Fruit fly (Drosophila melanogaster): ENCODE data around the gene Pvr.
A peak's percentile ranks its signal among the peaks of the same experiment; 100 is the strongest.

Gene Pvr

dm6 chr2L:8195722-8196323 is 43.9 kb downstream of the Pvr start:
- TF ChIP-seq Hr83 (GFP tag; optimal IDR thresholded peaks at IDR 0.05; ENCODE audit: poor library complexity, severe bottlenecking) (no peak), br (GFP tag; optimal IDR thresholded peaks at IDR 0.05) (peak; percentile 15)

DNA sequence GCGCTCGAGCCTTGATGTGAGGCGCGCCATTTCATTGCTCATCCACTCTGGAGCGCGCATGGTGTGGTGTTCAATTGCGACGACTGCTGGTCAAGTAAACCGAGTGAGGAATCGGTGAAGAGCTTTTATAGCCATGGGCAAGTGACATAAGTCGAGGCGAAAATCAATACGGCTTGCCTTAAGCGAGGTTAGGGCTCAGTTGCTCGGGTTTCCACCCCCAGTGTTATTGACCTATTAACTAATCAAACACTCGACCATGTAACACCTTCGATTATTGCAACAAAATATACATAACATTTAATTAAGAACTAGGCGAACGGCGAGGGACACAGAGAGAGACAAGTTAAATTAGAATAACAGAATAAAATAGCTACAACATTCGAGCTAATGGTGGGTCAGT is 49.0 kb downstream of the Pvr start, which contains the start of gene CG34134:
Gene CG34134, minus strand, starts transcription at position 101 of the 400 bp plus-strand sequence.
- no peak for TF ChIP-seq Abd-B (GFP tag; optimal IDR thresholded peaks at IDR 0.05)
- no peak for TF ChIP-seq foxo (GFP tag; optimal IDR thresholded peaks at IDR 0.05)
- TF ChIP-seq tai (GFP tag; optimal IDR thresholded peaks at IDR 0.05), result no peak
- TF ChIP-seq woc (GFP tag; optimal IDR thresholded peaks at IDR 0.05), result no peak
- no peak for TF ChIP-seq dsf (GFP tag; optimal IDR thresholded peaks at IDR 0.05; ENCODE audit: borderline replicate concordance)
- no peak for TF ChIP-seq HLH106 (tag; optimal IDR thresholded peaks at IDR 0.05)
- TF ChIP-seq pan (optimal IDR thresholded peaks at IDR 0.05), result no peak
- no peak for TF ChIP-seq Sp1 (GFP tag; optimal IDR thresholded peaks at IDR 0.05)
- TF ChIP-seq N (GFP tag; optimal IDR thresholded peaks at IDR 0.05), result no peak
- TF ChIP-seq CG9705 (GFP tag; optimal IDR thresholded peaks at IDR 0.05), result no peak
- TF ChIP-seq GATAd (GFP tag; optimal IDR thresholded peaks at IDR 0.05), result no peak
- TF ChIP-seq jim (GFP tag; optimal IDR thresholded peaks at IDR 0.05), result no peak
- TF ChIP-seq CG32264 (GFP tag; optimal IDR thresholded peaks at IDR 0.05), result no peak
- TF ChIP-seq ey (GFP tag; optimal IDR thresholded peaks at IDR 0.05), result no peak

DNA sequence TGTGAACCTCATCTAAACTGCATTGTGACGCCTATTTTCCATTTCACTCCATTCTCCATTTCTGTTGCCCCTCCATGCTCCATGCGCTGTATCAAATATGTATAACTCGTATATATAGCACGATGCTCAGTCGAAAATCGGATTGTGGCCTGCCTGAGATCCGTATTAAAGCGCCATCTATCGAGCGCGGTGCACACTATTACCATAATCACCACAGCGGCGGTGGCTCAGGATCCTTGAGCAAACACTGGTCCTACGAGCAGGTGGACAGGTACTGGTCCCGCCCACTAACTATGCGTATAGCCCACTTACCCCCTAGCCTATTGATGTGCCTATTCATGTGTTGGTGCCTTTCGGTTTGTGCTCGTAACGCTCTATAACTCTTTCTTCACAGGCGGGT is 54.7 kb downstream of the Pvr start:
- TF ChIP-seq CG32264 (GFP tag; optimal IDR thresholded peaks at IDR 0.05) (no peak), Mio (GFP tag; optimal IDR thresholded peaks at IDR 0.05) (no peak), lola (GFP tag; optimal IDR thresholded peaks at IDR 0.05) (no peak)

DNA sequence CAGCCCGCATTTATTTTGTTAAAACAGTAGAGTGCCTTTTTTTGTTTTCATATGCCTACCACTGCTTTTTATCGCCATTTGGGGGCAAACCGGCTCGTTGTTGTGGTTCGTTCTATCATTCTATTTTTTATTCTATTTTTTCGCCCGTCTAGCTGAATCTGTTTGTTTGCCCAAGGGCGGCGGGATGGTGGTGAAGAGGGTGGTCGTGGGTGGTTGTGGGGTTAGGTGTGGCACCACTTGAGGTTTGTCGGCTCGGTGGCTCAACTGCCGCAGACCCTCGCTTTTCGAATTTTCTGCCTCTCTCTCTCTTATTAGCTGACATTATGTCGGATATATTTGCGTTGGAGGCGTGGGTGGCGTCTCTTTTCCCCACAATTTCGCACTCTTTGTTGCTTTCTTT is 68.1 kb downstream of the Pvr start:
- TF ChIP-seq br (GFP tag; optimal IDR thresholded peaks at IDR 0.05), result no peak
- TF ChIP-seq dsf (GFP tag; optimal IDR thresholded peaks at IDR 0.05; ENCODE audit: borderline replicate concordance), result no peak
- no peak for TF ChIP-seq Sp1 (GFP tag; optimal IDR thresholded peaks at IDR 0.05)
- no peak for TF ChIP-seq pan (optimal IDR thresholded peaks at IDR 0.05)
- no peak for TF ChIP-seq h (GFP tag; optimal IDR thresholded peaks at IDR 0.05)
- no peak for TF ChIP-seq GATAd (GFP tag; optimal IDR thresholded peaks at IDR 0.05)
- no peak for TF ChIP-seq usp (GFP tag; optimal IDR thresholded peaks at IDR 0.05)
- no peak for TF ChIP-seq Myc (optimal IDR thresholded peaks at IDR 0.05)
- TF ChIP-seq CG32264 (GFP tag; optimal IDR thresholded peaks at IDR 0.05), result no peak
- TF ChIP-seq woc (GFP tag; optimal IDR thresholded peaks at IDR 0.05), result no peak
- no peak for TF ChIP-seq N (GFP tag; optimal IDR thresholded peaks at IDR 0.05)
- no peak for TF ChIP-seq CrebA (GFP tag; optimal IDR thresholded peaks at IDR 0.05; ENCODE audit: borderline replicate concordance)
- no peak for TF ChIP-seq tai (GFP tag; optimal IDR thresholded peaks at IDR 0.05)
- TF ChIP-seq Rel (GFP tag; optimal IDR thresholded peaks at IDR 0.05), result no peak
- no peak for TF ChIP-seq Rel (tag; optimal IDR thresholded peaks at IDR 0.05)
- no peak for TF ChIP-seq HLH106 (tag; optimal IDR thresholded peaks at IDR 0.05)
- no peak for TF ChIP-seq lola (GFP tag; optimal IDR thresholded peaks at IDR 0.05)
- no peak for TF ChIP-seq Abd-B (GFP tag; optimal IDR thresholded peaks at IDR 0.05)
